Worm (Caenorhabditis elegans) whole organism, L4 larva: ENCODE measurements around the gene col-133.

Experiments used
- F10B5.3 ChIP-seq: sonication (generic microtip); optimal IDR thresholded peaks from 2 replicates; lab custom pipeline; 2016; ENCODE audit warnings: mild to moderate bottlenecking, missing genetic modification characterization, missing compliant biosample characterization
- R02D3.7 ChIP-seq: fragments of 150-350 bp; sonication (generic microtip); optimal IDR thresholded peaks from 3 replicates; lab custom pipeline; 2014; ENCODE audit warnings: missing biosample characterization, missing genetic modification characterization
- aly-2 ChIP-seq: sonication (generic microtip); optimal IDR thresholded peaks from 2 replicates; lab custom pipeline; 2018; ENCODE audit warnings: missing biosample characterization, missing genetic modification characterization
- ama-1 ChIP-seq: fragments of 150-350 bp; optimal IDR thresholded peaks from 2 replicates; lab custom pipeline; 2014; ENCODE audit warnings: inconsistent platforms, mixed read lengths
- daf-19 ChIP-seq: fragments of 200-800 bp; sonication (Bioruptor generic); conservative IDR thresholded peaks from 2 replicates; pipeline ENCODE4 v1.3.6; 2022; ENCODE audit warnings: missing genetic modification characterization, missing compliant biosample characterization
- dmd-8 ChIP-seq: fragments of 200-800 bp; sonication (Bioruptor generic); IDR thresholded peaks from 2 replicates; pipeline ENCODE4 v1.3.6; 2022; ENCODE audit warnings: missing genetic modification characterization, missing compliant biosample characterization
- mxl-2 ChIP-seq: fragments of 200-800 bp; sonication (Bioruptor generic); conservative IDR thresholded peaks from 2 replicates; pipeline ENCODE4 v1.3.6; 2022; ENCODE audit warnings: missing genetic modification reagents, missing genetic modification characterization, missing compliant biosample characterization
- nhr-11 ChIP-seq: fragments of 150-350 bp; optimal IDR thresholded peaks from 2 replicates; lab custom pipeline; 2014; ENCODE audit warnings: missing biosample characterization, missing genetic modification characterization
- nhr-41 ChIP-seq: fragments of 200-800 bp; sonication (Bioruptor generic); IDR thresholded peaks from 2 replicates; pipeline ENCODE4 v1.3.6; 2022; ENCODE audit warnings: missing genetic modification reagents, missing genetic modification characterization, missing compliant biosample characterization
- pha-4 ChIP-seq, 2 experiments: fragments of 150-350 bp in 1 of 2; fragments of 200-800 bp in 1 of 2; sonication (Bioruptor generic) in 1 of 2; IDR thresholded peaks in 1 of 2; optimal IDR thresholded peaks in 1 of 2; 2 replicates each; pipeline versions ENCODE4 v1.3.6 to Lab custom; 2014 to 2022; ENCODE audit warnings: missing genetic modification characterization in 2 of 2, missing genetic modification reagents in 2 of 2, missing biosample characterization in 1 of 2, missing compliant biosample characterization in 1 of 2
- snpc-4 ChIP-seq: fragments of 150-350 bp; optimal IDR thresholded peaks from 2 replicates; lab custom pipeline; 2014; ENCODE audit warnings: missing biosample characterization, missing genetic modification characterization
- unc-62 ChIP-seq, 3 experiments: fragments of 150-350 bp in 1 of 3; sonication (generic microtip); optimal IDR thresholded peaks in 2 of 3; peaks in 1 of 3; 1 replicate in 1 of 3; 2 replicates in 2 of 3; lab custom pipeline; 2014 to 2017; ENCODE audit warnings: missing biosample characterization in 3 of 3, missing genetic modification characterization in 3 of 3, missing genetic modification reagents in 3 of 3, missing genotype in 1 of 3
- ztf-11 ChIP-seq: fragments of 150-350 bp; optimal IDR thresholded peaks from 2 replicates; lab custom pipeline; 2014; ENCODE audit warnings: missing biosample characterization, missing genetic modification characterization

- no peak for TF ChIP-seq ama-1
- TF ChIP-seq dmd-8, result no peak
- TF ChIP-seq unc-62 (GFP tag; optimal IDR thresholded peaks at IDR 0.05 in 1 of 2; lab: Kevin White, UChicago), result no peak
- no peak for TF ChIP-seq unc-62 (tag; optimal IDR thresholded peaks at IDR 0.05; lab: Kevin White, UChicago)
- TF ChIP-seq F10B5.3 (tag; lab: Kevin White, UChicago), result no peak
- no peak for TF ChIP-seq ztf-11 (tag; lab: Kevin White, UChicago)
- no peak for TF ChIP-seq nhr-41 (GFP tag; lab: Robert Waterston, UW)
- no peak for TF ChIP-seq daf-19
- TF ChIP-seq R02D3.7, result no peak
- no peak for TF ChIP-seq snpc-4
- TF ChIP-seq aly-2 (tag; lab: Kevin White, UChicago), result no peak
- no peak for TF ChIP-seq mxl-2
- no peak for TF ChIP-seq nhr-11 (tag; lab: Kevin White, UChicago)
- TF ChIP-seq pha-4 (GFP tag; IDR thresholded peaks at IDR 0.05; lab: Robert Waterston, UW), result no peak
- TF ChIP-seq pha-4 (tag; optimal IDR thresholded peaks at IDR 0.05; lab: Kevin White, UChicago), result no peak
Measured at ce11 chrIV:14083505-14083904, 15.7 kb downstream of the col-133 start, which contains the start of gene F52B11.2.
